Worm (Caenorhabditis elegans): ENCODE measurements around the gene F02D8.4.

The F02D8.4 gene

ce11 chrV:14971136-14971535 lies 13.6 kb upstream of the F02D8.4 start, which contains the start of gene nlp-59:
Gene nlp-59 (plus strand): TSS chrV:14971436.
- TF ChIP-seq nhr-10 (tag; optimal IDR thresholded peaks at IDR 0.05) (no peak), egl-27 (tag; optimal IDR thresholded peaks at IDR 0.05) (no peak), sem-4 (tag; optimal IDR thresholded peaks at IDR 0.05) (no peak), mab-5 (tag; optimal IDR thresholded peaks at IDR 0.05) (no peak), nhr-25 (tag; optimal IDR thresholded peaks at IDR 0.05) (no peak), gmeb-1 (tag; optimal IDR thresholded peaks at IDR 0.05) (no peak), nhr-12 (tag; optimal IDR thresholded peaks at IDR 0.05) (no peak), nhr-237 (tag; optimal IDR thresholded peaks at IDR 0.05) (no peak)

ce11 chrV:14978205-14978751 lies 6.4 kb upstream of the F02D8.4 start, which contains the start of the genes grd-12 and F02D8.1:
Gene grd-12 (plus strand): TSS chrV:14978505.
Gene F02D8.1 (minus strand): TSS chrV:14978701.
- TF ChIP-seq nhr-237 (tag; optimal IDR thresholded peaks at IDR 0.05) = no peak
- no peak for TF ChIP-seq nhr-21 (tag; optimal IDR thresholded peaks at IDR 0.05)
- TF ChIP-seq blmp-1 (tag; optimal IDR thresholded peaks at IDR 0.05; ENCODE audit: insufficient read depth) = no peak
- no peak for TF ChIP-seq R02D3.7 (tag; optimal IDR thresholded peaks at IDR 0.05)
- no peak for TF ChIP-seq unc-62 (GFP tag; optimal IDR thresholded peaks at IDR 0.05)

- no peak for TF ChIP-seq unc-55 (GFP tag; optimal IDR thresholded peaks at IDR 0.05)
- TF ChIP-seq sma-9 (GFP tag; optimal IDR thresholded peaks at IDR 0.05) = no peak
- TF ChIP-seq sma-9 (tag; optimal IDR thresholded peaks at IDR 0.05) = no peak
- no peak for TF ChIP-seq unc-62 (GFP tag; optimal IDR thresholded peaks at IDR 0.05)
- TF ChIP-seq mab-5 (tag; optimal IDR thresholded peaks at IDR 0.05) = no peak
- TF ChIP-seq nhr-237 (tag; optimal IDR thresholded peaks at IDR 0.05) = no peak
- no peak for TF ChIP-seq lin-11 (tag; optimal IDR thresholded peaks at IDR 0.05)
- TF ChIP-seq crh-2 (tag; optimal IDR thresholded peaks at IDR 0.05) = no peak
These were observed 4.8 kb upstream of the F02D8.4 start, which contains the start of gene xbx-1 for ce11 chrV:14979937-14980336. Gene xbx-1 (plus strand): TSS chrV:14980237.

ce11 chrV:14990843-14991242 lies 6.2 kb downstream of the F02D8.4 start, which contains the start of the genes cdt-2 and T01C3.2:
Gene cdt-2 (minus strand): TSS chrV:14991126.
Gene T01C3.2 (plus strand): TSS chrV:14991168.
- TF ChIP-seq F13H6.1 (tag; optimal IDR thresholded peaks at IDR 0.05) = no peak
- peak; percentile 84 for TF ChIP-seq R02D3.7 (tag; optimal IDR thresholded peaks at IDR 0.05)
- TF ChIP-seq lsy-2 (tag; optimal IDR thresholded peaks at IDR 0.05) = peak in 1 of 2 experiments; percentile 67
- TF ChIP-seq egl-27 (tag; optimal IDR thresholded peaks at IDR 0.05) = no peak
- peak; percentile 6 for TF ChIP-seq nhr-25 (tag; optimal IDR thresholded peaks at IDR 0.05)
- peak; percentile 13 for TF ChIP-seq crh-2 (tag; optimal IDR thresholded peaks at IDR 0.05)
- no peak for TF ChIP-seq aly-2 (tag; optimal IDR thresholded peaks at IDR 0.05)
- peak; percentile 82 for TF ChIP-seq gmeb-1 (tag; optimal IDR thresholded peaks at IDR 0.05)
- peak; percentile 12 for TF ChIP-seq nhr-129 (tag; optimal IDR thresholded peaks at IDR 0.05)
- TF ChIP-seq unc-55 (GFP tag; optimal IDR thresholded peaks at IDR 0.05) = peak; percentile 69
- TF ChIP-seq sma-9 (GFP tag; optimal IDR thresholded peaks at IDR 0.05) = peak; percentile 21
- TF ChIP-seq sma-9 (tag; optimal IDR thresholded peaks at IDR 0.05) = no peak

ce11 chrV:14991489-14991888 lies 6.8 kb downstream of the F02D8.4 start:
- TF ChIP-seq alr-1 (tag; optimal IDR thresholded peaks at IDR 0.05) (no peak), nhr-6 (tag; optimal IDR thresholded peaks at IDR 0.05) (no peak), ZK546.5 (tag; optimal IDR thresholded peaks at IDR 0.05) (no peak), egl-27 (tag; optimal IDR thresholded peaks at IDR 0.05) (no peak), ceh-16 (tag; optimal IDR thresholded peaks at IDR 0.05) (no peak), Y55F3AM.14 (GFP tag; optimal IDR thresholded peaks at IDR 0.05) (no peak), elt-3 (tag; optimal IDR thresholded peaks at IDR 0.05) (no peak), dmd-4 (tag; optimal IDR thresholded peaks at IDR 0.05) (no peak), lin-39 (tag; optimal IDR thresholded peaks at IDR 0.05) (no peak), crh-2 (tag; optimal IDR thresholded peaks at IDR 0.05) (no peak), ztf-1 (GFP tag; conservative IDR thresholded peaks at IDR 0.05) (no peak), aly-2 (tag; optimal IDR thresholded peaks at IDR 0.05) (no peak), sma-9 (GFP tag; optimal IDR thresholded peaks at IDR 0.05) (no peak), sma-9 (tag; optimal IDR thresholded peaks at IDR 0.05) (no peak), mdl-1 (tag; optimal IDR thresholded peaks at IDR 0.05) (no peak)

Data from whole organism, L2 larva.